Fruit fly (Drosophila melanogaster): ENCODE data around the gene CG43175.

CG43175 gene

DNA sequence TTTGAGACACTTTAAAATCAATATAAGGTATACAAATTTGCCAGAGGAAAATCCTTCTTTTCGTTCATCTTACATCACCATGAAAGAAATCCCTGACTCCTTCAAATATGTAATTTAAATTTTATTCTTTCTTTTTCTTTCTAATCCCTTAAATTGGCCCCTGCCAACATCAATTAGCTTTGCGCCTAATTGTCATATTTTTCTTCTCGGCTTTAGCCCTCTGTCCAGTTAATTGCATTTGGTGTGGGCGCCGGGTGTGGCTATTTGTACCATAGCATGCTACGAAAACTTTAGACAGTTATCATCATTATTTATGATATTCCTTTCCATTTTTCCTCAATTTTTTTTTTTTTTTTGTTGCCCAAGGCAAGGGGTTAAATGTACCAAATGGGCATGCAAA lies at the start of gene CG43175:
CG43175 (plus strand) TSS at position 301 of the 400 bp plus-strand sequence.
- TF ChIP-seq Dll (optimal IDR thresholded peaks at IDR 0.05) (no peak), CG8478 (optimal IDR thresholded peaks at IDR 0.05) (no peak), psq (optimal IDR thresholded peaks at IDR 0.05) (no peak), EcR (GFP tag; optimal IDR thresholded peaks at IDR 0.05) (no peak), usp (GFP tag; optimal IDR thresholded peaks at IDR 0.05) (no peak), pan (optimal IDR thresholded peaks at IDR 0.05) (no peak)

DNA sequence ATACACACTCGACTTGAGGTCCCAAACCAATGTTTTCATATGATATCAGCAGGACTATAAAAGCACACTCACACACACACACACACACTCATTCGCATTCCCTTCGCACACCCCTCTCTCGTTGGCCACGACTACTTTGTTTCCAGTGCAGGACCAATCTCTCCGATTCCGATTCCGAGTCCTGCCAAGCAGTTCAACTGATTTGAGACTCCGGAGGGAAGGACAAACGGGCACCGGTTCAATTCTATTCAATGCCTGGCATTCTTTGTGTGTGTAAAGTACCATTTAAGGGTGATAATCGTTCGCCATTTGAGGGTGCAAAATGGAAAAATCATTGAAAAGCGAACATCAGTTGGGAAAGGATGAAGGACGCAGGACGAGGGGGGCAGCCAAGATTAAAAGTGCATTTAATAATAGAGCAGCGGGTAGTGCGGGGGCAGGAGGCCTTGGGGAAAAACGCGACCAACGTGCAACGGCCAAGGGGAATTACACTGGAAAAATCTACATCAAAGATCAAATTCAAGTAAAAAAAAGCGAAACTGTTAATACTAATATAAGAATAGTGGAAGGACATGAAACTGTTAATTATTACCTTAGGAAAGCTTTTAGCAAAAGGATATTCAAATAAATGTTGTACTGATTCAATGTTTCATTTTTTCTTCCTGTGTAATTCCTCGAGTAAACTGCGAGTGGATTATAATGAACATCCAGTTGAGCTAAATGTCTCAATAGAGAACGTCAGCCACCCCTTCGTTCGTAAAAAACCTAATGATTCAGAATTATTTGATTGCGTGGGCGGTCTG lies 46.7 kb upstream of the CG43175 start:
- TF ChIP-seq CG8478 (optimal IDR thresholded peaks at IDR 0.05), result no peak
- no peak for TF ChIP-seq Dll (optimal IDR thresholded peaks at IDR 0.05)
- no peak for TF ChIP-seq psq (optimal IDR thresholded peaks at IDR 0.05)
- TF ChIP-seq usp (GFP tag; optimal IDR thresholded peaks at IDR 0.05), result no peak
- no peak for TF ChIP-seq EcR (GFP tag; optimal IDR thresholded peaks at IDR 0.05)
- TF ChIP-seq pan (optimal IDR thresholded peaks at IDR 0.05), result no peak

DNA sequence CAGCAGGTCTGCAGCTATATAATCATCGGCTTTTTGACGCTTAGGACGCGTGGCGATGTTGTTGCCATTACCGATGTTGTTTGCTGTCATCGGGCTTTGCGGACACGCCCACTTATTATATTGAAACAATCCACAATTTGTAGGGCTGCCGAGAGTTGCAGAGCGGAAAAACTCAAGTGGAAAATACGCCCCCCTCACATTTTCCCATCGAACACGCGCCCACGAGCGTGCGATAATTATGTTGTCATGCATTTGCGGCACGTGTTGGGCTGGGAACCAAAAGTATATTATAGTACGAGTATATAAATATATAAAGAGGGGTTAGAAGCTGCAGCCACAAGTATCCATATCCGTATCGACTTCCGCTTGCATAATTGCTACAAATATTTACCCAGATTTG lies 41.7 kb upstream of the CG43175 start:
- TF ChIP-seq EcR (GFP tag; optimal IDR thresholded peaks at IDR 0.05) (no peak), Dll (optimal IDR thresholded peaks at IDR 0.05) (no peak), psq (optimal IDR thresholded peaks at IDR 0.05) (no peak), CG8478 (optimal IDR thresholded peaks at IDR 0.05) (no peak)

DNA sequence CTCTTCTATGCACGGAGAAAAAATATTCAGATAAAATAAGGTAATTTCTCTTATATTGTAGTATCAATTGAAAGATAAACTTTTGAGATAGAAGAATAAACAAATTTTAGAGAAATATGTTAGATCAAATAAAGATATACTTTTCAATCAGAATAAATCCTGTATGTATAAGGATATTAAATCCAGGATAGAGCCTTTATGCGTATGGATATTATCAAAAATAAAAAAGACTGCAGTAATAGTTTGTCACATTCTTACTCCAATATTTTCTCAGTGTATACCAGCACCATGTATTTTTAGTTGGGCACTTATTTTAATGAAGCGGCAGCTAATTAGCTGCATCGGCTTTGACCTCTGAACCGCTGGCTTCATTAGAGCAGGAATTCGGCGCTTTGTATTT lies 38.7 kb upstream of the CG43175 start:
- TF ChIP-seq usp (GFP tag; optimal IDR thresholded peaks at IDR 0.05) (no peak), psq (optimal IDR thresholded peaks at IDR 0.05) (no peak), EcR (GFP tag; optimal IDR thresholded peaks at IDR 0.05) (no peak), CG8478 (optimal IDR thresholded peaks at IDR 0.05) (no peak), pan (optimal IDR thresholded peaks at IDR 0.05) (no peak), Dll (optimal IDR thresholded peaks at IDR 0.05) (no peak)

DNA sequence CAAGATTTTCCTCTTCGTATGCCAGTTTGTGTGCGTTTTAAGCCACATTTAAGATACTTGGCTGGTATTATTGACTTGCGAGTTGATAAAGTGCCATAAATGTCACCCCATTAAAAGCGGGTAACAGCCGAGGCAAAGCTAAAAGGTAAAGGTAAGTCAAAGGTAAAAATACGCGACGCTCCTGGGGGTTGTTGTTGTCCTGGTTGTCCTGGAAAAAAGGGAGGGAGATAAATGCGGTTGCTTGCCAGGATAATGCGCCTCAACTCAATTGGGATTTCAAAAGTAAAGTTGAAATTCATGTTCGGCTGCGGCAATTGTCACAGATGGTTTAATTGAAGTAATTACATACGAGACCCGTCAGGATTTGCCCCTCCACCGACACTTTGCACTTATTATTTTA lies 37.0 kb upstream of the CG43175 start:
- TF ChIP-seq pan (optimal IDR thresholded peaks at IDR 0.05), result no peak
- no peak for TF ChIP-seq psq (optimal IDR thresholded peaks at IDR 0.05)
- TF ChIP-seq CG8478 (optimal IDR thresholded peaks at IDR 0.05), result no peak
- TF ChIP-seq EcR (GFP tag; optimal IDR thresholded peaks at IDR 0.05), result no peak
- no peak for TF ChIP-seq usp (GFP tag; optimal IDR thresholded peaks at IDR 0.05)

DNA sequence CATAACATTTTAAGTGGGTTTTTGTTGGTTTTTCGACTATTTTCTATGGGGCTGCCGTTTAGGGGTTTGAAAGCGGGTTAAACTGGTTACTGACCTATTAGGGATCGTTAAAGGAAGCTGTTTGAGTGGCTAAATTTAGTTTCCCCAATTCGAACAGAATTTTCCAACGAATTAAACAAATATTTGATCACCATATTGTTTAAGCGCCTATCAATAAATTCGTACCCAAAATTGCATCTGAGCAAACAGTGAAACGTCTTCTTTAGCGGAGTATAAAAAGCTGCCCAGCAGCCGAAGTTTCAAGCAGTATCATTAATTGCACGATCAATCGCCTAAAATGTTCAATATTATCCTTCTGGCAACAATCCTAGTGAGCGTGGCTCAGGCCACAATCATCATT lies 36.4 kb upstream of the CG43175 start, which contains the start of gene Sgs5bis:
Sgs5bis (plus strand) TSS at position 301 of the 400 bp plus-strand sequence.
- no peak for TF ChIP-seq CG8478 (optimal IDR thresholded peaks at IDR 0.05)
- no peak for TF ChIP-seq Dll (optimal IDR thresholded peaks at IDR 0.05)
- TF ChIP-seq psq (optimal IDR thresholded peaks at IDR 0.05), result no peak
- no peak for TF ChIP-seq usp (GFP tag; optimal IDR thresholded peaks at IDR 0.05)
- TF ChIP-seq pan (optimal IDR thresholded peaks at IDR 0.05), result no peak
- TF ChIP-seq EcR (GFP tag; optimal IDR thresholded peaks at IDR 0.05), result no peak

DNA sequence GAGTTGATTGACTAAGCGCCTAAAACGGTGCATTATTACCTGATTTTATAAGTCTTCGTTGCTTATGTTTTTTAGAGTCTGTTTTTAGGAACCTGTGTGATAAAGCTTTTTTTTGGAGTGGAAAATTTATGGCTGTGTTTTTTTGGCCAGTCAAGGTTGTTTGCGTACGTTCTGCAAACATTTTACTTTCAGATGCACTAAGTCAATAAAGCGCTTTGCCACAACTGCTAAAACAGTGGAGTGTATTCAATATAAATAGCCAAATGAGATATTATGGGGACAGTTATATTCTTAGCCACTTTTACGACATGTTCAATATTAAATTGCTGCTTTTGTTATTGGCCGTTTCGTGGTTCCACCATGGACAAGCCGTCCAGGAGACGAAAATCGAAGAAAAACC lies 35.4 kb upstream of the CG43175 start, which contains the start of gene Sgs5:
Sgs5 (plus strand) TSS at position 279 of the 400 bp plus-strand sequence.
- no peak for TF ChIP-seq usp (GFP tag; optimal IDR thresholded peaks at IDR 0.05)
- no peak for TF ChIP-seq Dll (optimal IDR thresholded peaks at IDR 0.05)
- no peak for TF ChIP-seq EcR (GFP tag; optimal IDR thresholded peaks at IDR 0.05)
- TF ChIP-seq psq (optimal IDR thresholded peaks at IDR 0.05), result no peak
- TF ChIP-seq CG8478 (optimal IDR thresholded peaks at IDR 0.05), result no peak
- TF ChIP-seq pan (optimal IDR thresholded peaks at IDR 0.05), result no peak

DNA sequence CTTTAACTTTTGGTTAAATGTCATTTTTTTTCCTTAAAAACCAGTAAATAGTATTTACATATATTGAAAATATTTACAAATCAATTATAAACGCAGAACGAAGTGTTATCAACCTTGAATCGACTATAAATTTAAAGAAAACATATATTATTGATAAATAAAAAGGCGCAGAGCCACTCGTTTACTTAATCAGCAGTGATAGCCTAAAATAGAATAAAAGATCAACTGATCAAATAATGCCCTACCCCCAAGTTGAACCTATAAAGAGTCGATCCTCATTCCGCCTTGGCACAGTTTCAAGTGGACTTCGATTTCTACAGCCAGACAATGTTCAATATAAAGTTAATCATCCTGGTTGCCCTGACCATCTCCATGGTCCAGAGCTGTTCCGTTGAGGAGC lies 34.3 kb upstream of the CG43175 start, which contains the start of gene CG7606:
CG7606 (plus strand) TSS at position 301 of the 400 bp plus-strand sequence.
- no peak for TF ChIP-seq pan (optimal IDR thresholded peaks at IDR 0.05)

DNA sequence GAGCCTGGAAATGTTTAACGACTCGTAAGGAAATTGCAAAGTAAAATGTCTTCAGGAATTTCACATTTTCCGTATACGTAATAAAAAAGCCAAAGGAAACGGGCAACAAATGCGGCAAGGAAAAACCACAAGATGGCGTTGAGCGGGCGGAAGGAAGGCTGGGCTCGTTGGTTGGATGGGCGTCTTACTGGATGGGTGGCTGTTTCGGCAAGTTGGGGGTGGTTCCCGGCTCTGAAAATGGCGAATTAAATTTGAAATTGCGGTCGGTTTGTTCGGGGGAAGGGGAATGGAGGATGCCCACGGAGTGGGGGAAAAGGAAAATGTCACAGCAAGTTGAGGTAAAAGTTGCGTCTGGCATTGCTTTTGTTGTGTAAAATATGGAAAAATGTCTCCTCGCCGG lies 30.8 kb upstream of the CG43175 start:
- no peak for TF ChIP-seq pan (optimal IDR thresholded peaks at IDR 0.05)
- no peak for TF ChIP-seq Dll (optimal IDR thresholded peaks at IDR 0.05)
- no peak for TF ChIP-seq CG8478 (optimal IDR thresholded peaks at IDR 0.05)
- TF ChIP-seq EcR (GFP tag; optimal IDR thresholded peaks at IDR 0.05), result no peak
- no peak for TF ChIP-seq psq (optimal IDR thresholded peaks at IDR 0.05)
- no peak for TF ChIP-seq usp (GFP tag; optimal IDR thresholded peaks at IDR 0.05)

DNA sequence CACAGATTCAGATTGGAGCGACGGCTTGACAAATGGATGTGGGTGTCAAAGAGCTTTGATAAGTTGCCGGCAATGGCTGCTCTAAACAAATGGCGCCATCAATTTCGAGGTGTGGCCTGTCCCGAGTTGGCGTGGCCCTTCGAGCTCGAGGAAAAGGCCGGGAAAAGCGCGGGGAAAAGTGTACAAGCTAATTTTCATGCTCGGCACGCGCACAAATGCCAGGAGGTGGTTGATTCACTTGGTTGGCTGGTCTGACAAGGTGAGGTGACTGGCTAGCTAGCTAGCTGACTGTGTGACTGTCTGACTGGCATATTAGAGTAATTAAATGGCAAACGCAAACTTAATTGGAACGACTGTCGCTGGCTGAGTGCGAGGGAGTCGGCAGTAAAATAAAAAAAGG lies 28.7 kb upstream of the CG43175 start:
- TF ChIP-seq usp (GFP tag; optimal IDR thresholded peaks at IDR 0.05) (no peak), psq (optimal IDR thresholded peaks at IDR 0.05) (no peak), EcR (GFP tag; optimal IDR thresholded peaks at IDR 0.05) (no peak), Dll (optimal IDR thresholded peaks at IDR 0.05) (no peak), CG8478 (optimal IDR thresholded peaks at IDR 0.05) (no peak), pan (optimal IDR thresholded peaks at IDR 0.05) (no peak)

DNA sequence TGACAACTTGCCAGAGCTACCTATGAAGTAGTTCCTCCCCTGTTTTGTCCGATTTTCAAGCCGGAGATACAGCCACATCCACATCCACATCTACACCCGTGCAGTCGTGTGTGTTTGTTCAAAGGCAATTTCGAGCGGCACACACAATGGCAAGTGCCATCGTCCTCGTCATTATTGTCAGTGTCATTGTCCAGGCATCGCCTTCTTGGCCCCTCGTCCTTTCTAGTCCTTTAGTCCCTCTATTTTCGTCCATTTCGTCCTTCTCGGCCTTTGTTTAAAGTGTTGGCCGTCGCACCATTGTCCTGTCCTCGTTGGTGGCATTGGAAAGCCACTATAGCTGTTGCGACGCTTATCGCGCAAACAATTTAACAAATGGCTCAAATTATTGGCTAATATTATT lies 27.5 kb upstream of the CG43175 start:
- TF ChIP-seq CG8478 (optimal IDR thresholded peaks at IDR 0.05), result no peak
- no peak for TF ChIP-seq usp (GFP tag; optimal IDR thresholded peaks at IDR 0.05)
- no peak for TF ChIP-seq Dll (optimal IDR thresholded peaks at IDR 0.05)
- TF ChIP-seq EcR (GFP tag; optimal IDR thresholded peaks at IDR 0.05), result no peak
- no peak for TF ChIP-seq psq (optimal IDR thresholded peaks at IDR 0.05)
- TF ChIP-seq pan (optimal IDR thresholded peaks at IDR 0.05), result no peak

DNA sequence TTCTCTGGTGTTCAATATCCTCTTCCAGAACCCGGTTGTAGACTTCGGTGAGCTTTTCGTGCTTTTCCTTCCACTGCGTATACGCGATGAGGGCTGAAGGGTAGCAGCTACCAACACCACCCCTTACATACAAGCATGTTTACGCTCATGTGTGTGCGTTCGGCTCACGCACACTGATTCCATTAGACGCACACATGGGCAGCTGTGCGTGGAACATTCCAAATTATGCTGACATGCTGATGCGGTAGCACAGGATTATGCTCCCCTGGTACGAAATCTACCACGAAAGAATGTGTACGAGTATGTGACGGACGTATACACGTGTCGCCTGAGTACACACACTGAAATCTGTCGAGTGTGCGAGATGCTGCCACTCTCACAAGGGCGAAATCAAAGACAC lies 26.8 kb upstream of the CG43175 start:
- no peak for TF ChIP-seq Dll (optimal IDR thresholded peaks at IDR 0.05)
- no peak for TF ChIP-seq psq (optimal IDR thresholded peaks at IDR 0.05)
- no peak for TF ChIP-seq usp (GFP tag; optimal IDR thresholded peaks at IDR 0.05)
- TF ChIP-seq EcR (GFP tag; optimal IDR thresholded peaks at IDR 0.05), result no peak
- no peak for TF ChIP-seq CG8478 (optimal IDR thresholded peaks at IDR 0.05)
- TF ChIP-seq pan (optimal IDR thresholded peaks at IDR 0.05), result no peak

Measured in whole organism.